Fruit fly (Drosophila melanogaster) whole organism, pupa: ENCODE results near the gene CG31683.

Experiments
- CG12605 ChIP-seq: fragments of 200-800 bp; sonication (Bioruptor generic); IDR thresholded peaks from 2 replicates; pipeline ENCODE4 v1.3.6; 2022; ENCODE audit warnings: missing biosample characterization, missing genetic modification characterization
- CG14655 ChIP-seq: fragments of 200-800 bp; sonication (Bioruptor generic); optimal IDR thresholded peaks from 3 replicates; lab custom pipeline; 2017; ENCODE audit warnings: mild to moderate bottlenecking, missing biosample characterization, missing genetic modification reagents, missing genetic modification characterization
- CG17806 ChIP-seq: fragments of 200-800 bp; sonication (Bioruptor generic); optimal IDR thresholded peaks from 2 replicates; lab custom pipeline; 2018; ENCODE audit warnings: missing biosample characterization, mild to moderate bottlenecking, missing genetic modification characterization, moderate library complexity
- CG32121 ChIP-seq: fragments of 200-800 bp; sonication (Bioruptor generic); IDR thresholded peaks from 2 replicates; pipeline ENCODE4 v1.3.6; 2022; ENCODE audit warnings: missing biosample characterization, missing genetic modification characterization
- CG4496 ChIP-seq: fragments of 200-800 bp; sonication (Bioruptor generic); IDR thresholded peaks from 3 replicates; pipeline ENCODE4 v1.3.6; 2022; ENCODE audit warnings: missing biosample characterization, missing genetic modification characterization
- CG9948 ChIP-seq: fragments of 200-800 bp; sonication (Bioruptor generic); optimal IDR thresholded peaks from 2 replicates; lab custom pipeline; 2018; ENCODE audit warnings: missing biosample characterization, mild to moderate bottlenecking, missing genetic modification characterization, moderate library complexity
- EcR ChIP-seq: fragments of 200-800 bp; sonication (Bioruptor generic); optimal IDR thresholded peaks from 3 replicates; lab custom pipeline; 2019; ENCODE audit warnings: missing biosample characterization, missing genetic modification characterization, mild to moderate bottlenecking, moderate library complexity, missing genetic modification reagents
- Ets98B ChIP-seq: fragments of 200-800 bp; sonication (Bioruptor generic); IDR thresholded peaks from 2 replicates; pipeline ENCODE4 v1.3.6; 2022; ENCODE audit warnings: missing biosample characterization, missing genetic modification characterization
- Pif1A ChIP-seq: fragments of 200-800 bp; sonication (Bioruptor generic); optimal IDR thresholded peaks from 3 replicates; lab custom pipeline; 2016; ENCODE audit warnings: missing biosample characterization, missing genetic modification characterization
- Pif1B ChIP-seq: fragments of 200-800 bp; sonication (Bioruptor generic); optimal IDR thresholded peaks from 3 replicates; lab custom pipeline; 2016; ENCODE audit warnings: missing biosample characterization, missing genetic modification characterization
- Snoo ChIP-seq: fragments of 200-800 bp; sonication (Bioruptor generic); optimal IDR thresholded peaks from 3 replicates; lab custom pipeline; 2017; ENCODE audit warnings: missing biosample characterization, mild to moderate bottlenecking, missing genetic modification characterization, inconsistent platforms
- rn ChIP-seq: fragments of 200-800 bp; sonication (Bioruptor generic); IDR thresholded peaks from 2 replicates; pipeline ENCODE4 v1.3.6; 2022; ENCODE audit warnings: missing biosample characterization, missing genetic modification characterization

DNA sequence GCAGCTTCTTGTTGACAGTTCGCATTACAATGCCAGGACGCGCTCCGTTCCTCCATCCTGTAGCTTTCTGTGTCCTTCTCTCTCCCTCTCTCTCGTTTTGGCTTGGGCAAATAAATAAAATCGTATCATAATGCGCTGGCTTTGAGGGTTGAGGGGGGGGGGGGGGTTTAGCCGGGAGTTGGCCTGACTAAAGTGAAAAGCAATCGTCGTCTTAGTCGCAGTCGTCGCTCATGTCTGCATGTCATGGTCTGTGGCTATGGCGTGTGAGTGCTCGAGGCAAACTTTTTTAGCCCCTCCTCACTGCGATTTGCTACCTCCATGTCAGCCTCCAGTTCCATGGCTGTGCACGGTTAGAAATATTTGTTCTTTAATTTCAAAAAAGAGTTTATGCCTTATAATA lies 15.0 kb downstream of the CG31683 start:
- TF ChIP-seq CG17806 (tag; lab: Kevin White, UChicago) (no peak), EcR (GFP tag; lab: Kevin White, UChicago) (no peak), Pif1A (GFP tag; lab: Kevin White, UChicago) (no peak), Ets98B (GFP tag; lab: Robert Waterston, UW) (no peak), CG32121 (GFP tag; lab: Robert Waterston, UW) (no peak), CG4496 (GFP tag; lab: Robert Waterston, UW) (no peak), CG9948 (tag; lab: Kevin White, UChicago) (no peak), CG12605 (GFP tag; lab: Robert Waterston, UW) (no peak), rn (GFP tag; lab: Robert Waterston, UW) (no peak), CG14655 (GFP tag; lab: Kevin White, UChicago) (no peak), Snoo (tag; lab: Kevin White, UChicago) (no peak), Pif1B (GFP tag; lab: Kevin White, UChicago) (no peak)
